Fruit fly (Drosophila melanogaster): Measurements from ENCODE around the gene CG31115.

The CG31115 gene

DNA sequence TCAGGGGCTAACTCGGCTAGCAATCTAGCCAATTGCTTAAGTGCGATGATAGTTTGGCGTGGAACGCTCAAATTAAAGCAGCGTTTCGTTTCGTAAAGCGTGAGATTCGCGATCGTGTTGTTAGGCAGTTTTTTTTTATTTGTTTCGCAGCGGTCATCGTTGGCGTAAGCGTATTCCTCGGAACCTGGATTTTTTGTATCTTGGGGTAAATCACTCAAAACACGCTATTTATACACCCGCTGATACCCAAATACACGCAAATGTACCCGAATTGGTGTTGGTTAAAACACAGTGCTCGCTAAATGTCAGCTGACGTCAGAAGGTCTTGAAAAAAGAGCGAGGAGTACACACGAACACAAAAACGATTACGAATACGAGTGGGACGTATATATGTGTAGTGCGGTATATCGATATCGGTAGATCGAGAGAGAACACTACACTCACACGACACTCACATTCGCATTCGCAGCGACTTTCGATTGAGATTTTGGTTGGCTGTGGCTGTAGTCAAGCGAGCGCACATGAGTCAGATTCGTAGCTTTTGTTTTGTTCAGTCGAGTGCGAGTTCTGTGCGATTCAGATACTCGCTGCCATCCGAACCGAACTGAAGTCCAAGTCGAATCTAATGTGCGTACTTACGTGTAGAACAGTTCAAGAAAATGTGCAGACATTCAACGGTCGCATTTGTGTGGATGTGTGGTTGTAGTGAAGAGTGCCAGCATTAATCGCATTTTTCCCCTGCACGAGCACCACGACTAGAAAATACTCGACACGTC, 13.2 kb downstream of the CG31115 start (continued):
- TF ChIP-seq CG11398 (GFP tag; optimal IDR thresholded peaks at IDR 0.05) (no peak), crp (GFP tag; optimal IDR thresholded peaks at IDR 0.05) (peak in 1 of 2 experiments; percentile 56), CTCF (GFP tag; optimal IDR thresholded peaks at IDR 0.05) (no peak), sim (GFP tag; IDR thresholded peaks at IDR 0.05) (no peak), NC2α (GFP tag; optimal IDR thresholded peaks at IDR 0.05) (no peak), CG16813 (GFP tag; IDR thresholded peaks at IDR 0.05; ENCODE audit: partially characterized antibody) (no peak), E2f2 (GFP tag; IDR thresholded peaks at IDR 0.05) (no peak), CG18619 (GFP tag; optimal IDR thresholded peaks at IDR 0.05) (no peak), Xrp1 (GFP tag; IDR thresholded peaks at IDR 0.05) (no peak), tup (GFP tag; optimal IDR thresholded peaks at IDR 0.05) (no peak), kni (GFP tag; optimal IDR thresholded peaks at IDR 0.05) (peak; percentile 70), jigr1 (GFP tag; IDR thresholded peaks at IDR 0.05) (no peak), BEAF-32 (GFP tag; optimal IDR thresholded peaks at IDR 0.05) (peak; percentile 46), CG2116 (GFP tag; optimal IDR thresholded peaks at IDR 0.05) (peak; percentile 63), CG6765 (GFP tag; optimal IDR thresholded peaks at IDR 0.05) (peak; percentile 54), br (optimal IDR thresholded peaks at IDR 0.05) (no peak), CG33213 (GFP tag; optimal IDR thresholded peaks at IDR 0.05) (no peak), btn (GFP tag; optimal IDR thresholded peaks at IDR 0.05) (no peak), esg (GFP tag; conservative IDR thresholded peaks at IDR 0.05) (no peak), CG12236 (GFP tag; optimal IDR thresholded peaks at IDR 0.05) (no peak), ewg (GFP tag; optimal IDR thresholded peaks at IDR 0.05) (no peak), CG30403 (GFP tag; optimal IDR thresholded peaks at IDR 0.05) (no peak), H2.0 (GFP tag; IDR thresholded peaks at IDR 0.05) (no peak), CG17359 (tag; optimal IDR thresholded peaks at IDR 0.05) (peak; percentile 13), gro (GFP tag; optimal IDR thresholded peaks at IDR 0.05) (peak; percentile 4), CG6175 (GFP tag; IDR thresholded peaks at IDR 0.05) (no peak), CG1233 (GFP tag; optimal IDR thresholded peaks at IDR 0.05) (no peak), CG10543 (GFP tag; optimal IDR thresholded peaks at IDR 0.05) (peak; percentile 91), CG12299 (tag; optimal IDR thresholded peaks at IDR 0.05) (no peak), CG12219 (GFP tag; optimal IDR thresholded peaks at IDR 0.05) (peak; percentile 8), Elba2 (GFP tag; optimal IDR thresholded peaks at IDR 0.05) (no peak), en (GFP tag; optimal IDR thresholded peaks at IDR 0.05) (no peak), grau (tag; optimal IDR thresholded peaks at IDR 0.05) (no peak), chn (GFP tag; optimal IDR thresholded peaks at IDR 0.05) (no peak), cas (GFP tag; IDR thresholded peaks at IDR 0.05) (no peak), Side (GFP tag; optimal IDR thresholded peaks at IDR 0.05) (no peak), HLH3B (GFP tag; IDR thresholded peaks at IDR 0.05) (no peak), PHDP (tag; optimal IDR thresholded peaks at IDR 0.05) (peak; percentile 42), Ada2b (GFP tag; IDR thresholded peaks at IDR 0.05) (no peak), CG32532 (GFP tag; IDR thresholded peaks at IDR 0.05) (no peak), mld (GFP tag; IDR thresholded peaks at IDR 0.05; ENCODE audit: partially characterized antibody) (no peak), caup (GFP tag; optimal IDR thresholded peaks at IDR 0.05; ENCODE audit: severe bottlenecking) (peak; percentile 39), CG9437 (GFP tag; optimal IDR thresholded peaks at IDR 0.05) (no peak), Nf-YB (GFP tag; optimal IDR thresholded peaks at IDR 0.05) (peak; percentile 85), lbe (GFP tag; optimal IDR thresholded peaks at IDR 0.05) (peak; percentile 88), CG43689 (GFP tag; IDR thresholded peaks at IDR 0.05) (no peak), Hr78 (GFP tag; optimal IDR thresholded peaks at IDR 0.05) (no peak), CG4404 (GFP tag; IDR thresholded peaks at IDR 0.05) (no peak), CG2129 (GFP tag; IDR thresholded peaks at IDR 0.05; ENCODE audit: partially characterized antibody) (no peak), Xbp1 (GFP tag; optimal IDR thresholded peaks at IDR 0.05) (no peak)
